Fruit fly (Drosophila melanogaster): ENCODE data around the gene Tsp.
A peak's percentile ranks its signal among the peaks of the same experiment; 100 is the strongest.

DNA sequence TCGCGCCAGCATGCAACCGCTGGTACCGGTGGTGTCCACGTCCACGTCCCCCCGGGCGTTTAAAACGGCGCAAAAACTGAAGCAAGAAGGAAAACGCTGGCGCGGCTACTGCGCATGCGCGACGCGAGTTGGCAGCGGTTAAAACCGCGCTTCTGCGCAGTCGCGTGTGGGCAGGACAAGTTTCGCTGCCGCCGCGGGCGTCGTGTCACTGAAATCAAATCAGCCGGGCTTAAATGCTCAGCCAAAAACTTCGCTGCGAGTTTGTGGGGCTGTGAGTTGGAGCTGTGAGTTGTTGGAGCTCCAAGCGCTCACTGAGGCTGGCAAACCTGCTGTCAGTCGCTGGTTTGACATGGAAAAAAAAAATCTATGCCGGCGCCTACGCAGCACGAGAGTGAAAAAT is 3.8 kb downstream of the Tsp start:
- TF ChIP-seq Atf-2 (GFP tag; optimal IDR thresholded peaks at IDR 0.05): no peak
- no peak for TF ChIP-seq CG17385 (GFP tag; optimal IDR thresholded peaks at IDR 0.05)
- no peak for TF ChIP-seq cad (GFP tag; optimal IDR thresholded peaks at IDR 0.05)
- TF ChIP-seq H2.0 (GFP tag; IDR thresholded peaks at IDR 0.05): peak; percentile 28; the same call in 1 of the 2 replicates
- TF ChIP-seq CG6654 (GFP tag; optimal IDR thresholded peaks at IDR 0.05): no peak
- no peak for TF ChIP-seq Oaz (GFP tag; IDR thresholded peaks at IDR 0.05)
- TF ChIP-seq bowl (GFP tag; IDR thresholded peaks at IDR 0.05): no peak
- no peak for TF ChIP-seq MESR4 (GFP tag; optimal IDR thresholded peaks at IDR 0.05)
- TF ChIP-seq sna (GFP tag; IDR thresholded peaks at IDR 0.05; ENCODE audit: partially characterized antibody): 0 out of 2 replicates have a peak, but pooled peaks have one; percentile 15
- no peak for TF ChIP-seq CG17361 (GFP tag; IDR thresholded peaks at IDR 0.05)
- no peak for TF ChIP-seq CG14667 (GFP tag; IDR thresholded peaks at IDR 0.05)
- no peak for TF ChIP-seq pan (optimal IDR thresholded peaks at IDR 0.05)
- no peak for TF ChIP-seq pan (GFP tag; optimal IDR thresholded peaks at IDR 0.05 in 1 of 2, IDR thresholded peaks at IDR 0.05 in 1 of 2)
- no peak for TF ChIP-seq gcm2 (GFP tag; optimal IDR thresholded peaks at IDR 0.05)
